Worm (Caenorhabditis elegans) whole organism, L3 larva: ENCODE results near the gene Y43F8B.25.

Source experiments
- R02D3.7 ChIP-seq: fragments of 150-350 bp; optimal IDR thresholded peaks from 2 replicates; lab custom pipeline; 2014; ENCODE audit warnings: missing biosample characterization, missing genetic modification characterization
- ZK546.5 ChIP-seq: sonication (generic microtip); optimal IDR thresholded peaks from 2 replicates; lab custom pipeline; 2017; ENCODE audit warnings: missing biosample characterization, missing genetic modification characterization
- aly-2 ChIP-seq: fragments of 150-350 bp; optimal IDR thresholded peaks from 2 replicates; lab custom pipeline; 2014; ENCODE audit warnings: missing biosample characterization, missing genetic modification characterization
- ceh-16 ChIP-seq: sonication (generic microtip); optimal IDR thresholded peaks from 2 replicates; lab custom pipeline; 2017; ENCODE audit warnings: missing biosample characterization, missing genetic modification characterization
- ceh-82 ChIP-seq: fragments of 150-350 bp; optimal IDR thresholded peaks from 2 replicates; lab custom pipeline; 2014; ENCODE audit warnings: missing biosample characterization, missing genetic modification characterization
- daf-12 ChIP-seq: fragments of 150-350 bp; optimal IDR thresholded peaks from 2 replicates; lab custom pipeline; 2014; ENCODE audit warnings: missing biosample characterization, missing genetic modification reagents, missing genetic modification characterization
- egl-27 ChIP-seq: sonication (generic microtip); optimal IDR thresholded peaks from 4 replicates; lab custom pipeline; 2017; ENCODE audit warnings: missing biosample characterization, missing genetic modification reagents, missing genetic modification characterization
- egl-5 ChIP-seq: fragments of 150-350 bp; optimal IDR thresholded peaks from 2 replicates; lab custom pipeline; 2017; ENCODE audit warnings: missing biosample characterization, missing genetic modification reagents, missing genetic modification characterization, inconsistent platforms
- elt-1 ChIP-seq: fragments of 150-350 bp; optimal IDR thresholded peaks from 2 replicates; lab custom pipeline; 2014; ENCODE audit warnings: missing biosample characterization, missing genetic modification characterization
- elt-2 ChIP-seq: sonication (generic microtip); optimal IDR thresholded peaks from 2 replicates; lab custom pipeline; 2016; ENCODE audit warnings: missing genetic modification reagents, mild to moderate bottlenecking, missing genetic modification characterization, missing compliant biosample characterization
- eor-1 ChIP-seq, 2 experiments: fragments of 150-350 bp; optimal IDR thresholded peaks; 2 replicates each; lab custom pipeline; 2014 to 2018; ENCODE audit warnings: missing biosample characterization in 2 of 2, missing genetic modification characterization in 2 of 2
- fkh-10 ChIP-seq: sonication (generic microtip); optimal IDR thresholded peaks from 2 replicates; lab custom pipeline; 2017; ENCODE audit warnings: missing biosample characterization, missing genetic modification reagents, missing genetic modification characterization
- fkh-2 ChIP-seq: fragments of 150-350 bp; optimal IDR thresholded peaks from 2 replicates; lab custom pipeline; 2014; ENCODE audit warnings: missing biosample characterization, missing genetic modification reagents, missing genetic modification characterization
- hmg-11 ChIP-seq: sonication (generic microtip); optimal IDR thresholded peaks from 2 replicates; lab custom pipeline; 2016; ENCODE audit warnings: missing genetic modification characterization, missing compliant biosample characterization
- jun-1 ChIP-seq: fragments of 150-350 bp; optimal IDR thresholded peaks from 2 replicates; lab custom pipeline; 2014; ENCODE audit warnings: missing biosample characterization, missing genetic modification reagents, missing genetic modification characterization
- lin-15B ChIP-seq: fragments of 150-350 bp; optimal IDR thresholded peaks from 2 replicates; lab custom pipeline; 2014; ENCODE audit warnings: missing biosample characterization, missing genetic modification characterization
- lin-39 ChIP-seq: fragments of 150-350 bp; optimal IDR thresholded peaks from 2 replicates; lab custom pipeline; 2018; ENCODE audit warnings: missing biosample characterization, missing genetic modification reagents, missing genetic modification characterization
- lsy-12 ChIP-seq: sonication (generic microtip); optimal IDR thresholded peaks from 2 replicates; lab custom pipeline; 2016; ENCODE audit warnings: mild to moderate bottlenecking, missing genetic modification characterization, missing compliant biosample characterization
- mml-1 ChIP-seq: fragments of 150-350 bp; sonication (generic microtip); optimal IDR thresholded peaks from 3 replicates; lab custom pipeline; 2014; ENCODE audit warnings: missing biosample characterization, missing genetic modification characterization
- nhr-11 ChIP-seq: fragments of 150-350 bp; optimal IDR thresholded peaks from 2 replicates; lab custom pipeline; 2014; ENCODE audit warnings: missing biosample characterization, missing genetic modification characterization
- nhr-12 ChIP-seq: fragments of 150-350 bp; optimal IDR thresholded peaks from 2 replicates; lab custom pipeline; 2014; ENCODE audit warnings: missing biosample characterization, missing genetic modification characterization
- nhr-23 ChIP-seq: fragments of 150-350 bp; optimal IDR thresholded peaks from 2 replicates; lab custom pipeline; 2014; ENCODE audit warnings: missing biosample characterization, missing genetic modification reagents, missing genetic modification characterization
- nhr-237 ChIP-seq: fragments of 150-350 bp; optimal IDR thresholded peaks from 2 replicates; lab custom pipeline; 2014; ENCODE audit warnings: missing biosample characterization, missing genetic modification characterization
- nhr-28 ChIP-seq: fragments of 150-350 bp; optimal IDR thresholded peaks from 2 replicates; lab custom pipeline; 2014; ENCODE audit warnings: missing biosample characterization, missing genetic modification characterization
- nhr-43 ChIP-seq: sonication (generic microtip); optimal IDR thresholded peaks from 2 replicates; lab custom pipeline; 2016; ENCODE audit warnings: mild to moderate bottlenecking, missing genetic modification characterization, missing compliant biosample characterization; ENCODE audit not compliant: poor library complexity, severe bottlenecking
- nhr-67 ChIP-seq: fragments of 150-350 bp; optimal IDR thresholded peaks from 2 replicates; lab custom pipeline; 2014; ENCODE audit warnings: missing biosample characterization, missing genetic modification characterization
- nhr-77 ChIP-seq: fragments of 150-350 bp; optimal IDR thresholded peaks from 2 replicates; lab custom pipeline; 2014; ENCODE audit warnings: missing biosample characterization, missing genetic modification characterization
- pha-4 ChIP-seq: fragments of 150-350 bp; optimal IDR thresholded peaks from 2 replicates; lab custom pipeline; 2014; ENCODE audit warnings: missing biosample characterization, missing genetic modification reagents, missing genetic modification characterization
- sea-2 ChIP-seq: fragments of 150-350 bp; sonication (generic microtip); optimal IDR thresholded peaks from 4 replicates; lab custom pipeline; 2014; ENCODE audit warnings: missing biosample characterization, missing genetic modification reagents, missing genetic modification characterization
- skn-1 ChIP-seq: fragments of 150-350 bp; optimal IDR thresholded peaks from 2 replicates; lab custom pipeline; 2014; ENCODE audit warnings: missing biosample characterization, missing genetic modification characterization
- snpc-4 ChIP-seq: fragments of 150-350 bp; optimal IDR thresholded peaks from 2 replicates; lab custom pipeline; 2014; ENCODE audit warnings: missing biosample characterization, missing genetic modification characterization
- tbx-2 ChIP-seq: sonication (generic microtip); optimal IDR thresholded peaks from 2 replicates; lab custom pipeline; 2016; ENCODE audit warnings: mild to moderate bottlenecking, missing genetic modification characterization, missing compliant biosample characterization
- unc-39 ChIP-seq: sonication (generic microtip); optimal IDR thresholded peaks from 4 replicates; lab custom pipeline; 2017; ENCODE audit warnings: missing biosample characterization, missing genetic modification characterization
- unc-62 ChIP-seq: fragments of 150-350 bp; sonication (generic microtip); optimal IDR thresholded peaks from 4 replicates; lab custom pipeline; 2014; ENCODE audit warnings: missing biosample characterization, missing genetic modification reagents, missing genetic modification characterization
- zag-1 ChIP-seq: fragments of 150-350 bp; optimal IDR thresholded peaks from 2 replicates; lab custom pipeline; 2014; ENCODE audit warnings: missing biosample characterization, missing genetic modification characterization
- ztf-11 ChIP-seq: fragments of 150-350 bp; optimal IDR thresholded peaks from 2 replicates; lab custom pipeline; 2014; ENCODE audit warnings: missing biosample characterization, missing genetic modification characterization
- ztf-4 ChIP-seq: fragments of 150-350 bp; optimal IDR thresholded peaks from 2 replicates; lab custom pipeline; 2014; ENCODE audit warnings: missing biosample characterization, missing genetic modification characterization

Gene Y43F8B.25

ce11 chrV:19502579-19503151 lies 40.0 kb downstream of the Y43F8B.25 start, which contains the start of gene Y43F8B.3:
Gene Y43F8B.3, plus strand, starts transcription at chrV:19503101.
- no peak for TF ChIP-seq nhr-43 (tag; lab: Kevin White, UChicago)
- no peak for TF ChIP-seq lin-39
- TF ChIP-seq skn-1 = no peak
- no peak for TF ChIP-seq nhr-67 (tag; lab: Kevin White, UChicago)
- no peak for TF ChIP-seq elt-2 (tag; lab: Kevin White, UChicago)
- TF ChIP-seq ZK546.5 (tag; lab: Kevin White, UChicago) = no peak
- no peak for TF ChIP-seq snpc-4
- TF ChIP-seq unc-39 (tag; lab: Kevin White, UChicago) = no peak
- TF ChIP-seq nhr-23 (tag; lab: Kevin White, UChicago) = no peak
- TF ChIP-seq nhr-11 (tag; lab: Kevin White, UChicago) = no peak
- TF ChIP-seq nhr-12 (tag; lab: Kevin White, UChicago) = no peak
- TF ChIP-seq pha-4 (tag; lab: Kevin White, UChicago) = no peak
- TF ChIP-seq ztf-4 (tag; lab: Kevin White, UChicago) = no peak
- no peak for TF ChIP-seq aly-2

DNA sequence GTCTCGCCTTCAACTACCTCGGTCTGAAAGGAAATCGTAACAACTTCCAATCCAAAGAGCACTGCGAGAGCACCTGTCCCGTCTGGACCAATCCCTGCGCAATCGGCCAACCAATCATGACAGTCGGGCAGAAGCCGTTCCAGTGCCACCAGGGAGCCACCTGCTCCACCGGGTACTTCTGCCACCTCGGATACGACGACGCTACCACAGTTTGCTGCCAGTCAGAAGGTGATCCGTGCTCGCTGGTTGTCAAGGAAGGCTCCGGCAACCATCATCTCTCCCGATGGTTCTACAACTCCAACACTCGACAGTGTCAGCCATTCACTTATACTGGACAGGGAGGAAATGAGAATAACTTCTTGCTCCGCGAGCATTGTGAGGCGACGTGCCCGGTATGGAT lies 46.3 kb downstream of the Y43F8B.25 start:
- no peak for TF ChIP-seq jun-1 (tag; lab: Kevin White, UChicago)
- TF ChIP-seq nhr-11 (tag; lab: Kevin White, UChicago) = no peak
- TF ChIP-seq sea-2 (GFP tag; lab: Kevin White, UChicago) = no peak
- no peak for TF ChIP-seq unc-39 (tag; lab: Kevin White, UChicago)
- no peak for TF ChIP-seq lin-15B
- TF ChIP-seq ztf-4 (tag; lab: Kevin White, UChicago) = no peak
- no peak for TF ChIP-seq unc-62
- no peak for TF ChIP-seq R02D3.7 (tag; lab: Kevin White, UChicago)
- no peak for TF ChIP-seq egl-5 (tag; lab: Kevin White, UChicago)
- TF ChIP-seq daf-12 (tag; lab: Kevin White, UChicago) = no peak
- no peak for TF ChIP-seq fkh-2 (tag; lab: Kevin White, UChicago)
- no peak for TF ChIP-seq lsy-12 (tag; lab: Kevin White, UChicago)
- TF ChIP-seq zag-1 = no peak
- no peak for TF ChIP-seq fkh-10 (GFP tag; lab: Kevin White, UChicago)
- no peak for TF ChIP-seq elt-2 (tag; lab: Kevin White, UChicago)
- no peak for TF ChIP-seq eor-1 (tag; optimal IDR thresholded peaks at IDR 0.05; lab: Kevin White, UChicago)
- TF ChIP-seq tbx-2 (tag; lab: Kevin White, UChicago) = no peak

- TF ChIP-seq lsy-12 (tag; lab: Kevin White, UChicago) = no peak
- TF ChIP-seq ztf-11 = no peak
- TF ChIP-seq mml-1 = no peak
- TF ChIP-seq nhr-11 (tag; lab: Kevin White, UChicago) = no peak
- TF ChIP-seq ceh-16 (tag; lab: Kevin White, UChicago) = no peak
- no peak for TF ChIP-seq nhr-77 (tag; lab: Kevin White, UChicago)
- TF ChIP-seq ceh-82 (tag; lab: Kevin White, UChicago) = no peak
- no peak for TF ChIP-seq nhr-237 (tag; lab: Kevin White, UChicago)
- TF ChIP-seq egl-27 (tag; lab: Kevin White, UChicago) = no peak
- no peak for TF ChIP-seq nhr-28
- no peak for TF ChIP-seq snpc-4
- no peak for TF ChIP-seq hmg-11 (tag; lab: Kevin White, UChicago)
- no peak for TF ChIP-seq elt-1 (tag; lab: Kevin White, UChicago)
These were observed 47.6 kb downstream of the Y43F8B.25 start for ce11 chrV:19510352-19510751.

ce11 chrV:19510925-19511324 lies 48.2 kb downstream of the Y43F8B.25 start:
- TF ChIP-seq nhr-11 (tag; lab: Kevin White, UChicago) = no peak
- no peak for TF ChIP-seq pha-4 (tag; lab: Kevin White, UChicago)
- TF ChIP-seq tbx-2 (tag; lab: Kevin White, UChicago) = no peak
- TF ChIP-seq ztf-4 (tag; lab: Kevin White, UChicago) = no peak
- TF ChIP-seq skn-1 = no peak
- TF ChIP-seq jun-1 (tag; lab: Kevin White, UChicago) = no peak
- no peak for TF ChIP-seq nhr-77 (tag; lab: Kevin White, UChicago)
- no peak for TF ChIP-seq aly-2
